Worm (Caenorhabditis elegans) whole organism, L2 larva: ENCODE measurements around the gene T22E5.6.

Experiments used
- ZK546.5 ChIP-seq: sonication (generic microtip); optimal IDR thresholded peaks from 2 replicates; lab custom pipeline; 2017; ENCODE audit warnings: missing biosample characterization, missing genetic modification characterization
- blmp-1 ChIP-seq: sonication (generic microtip); optimal IDR thresholded peaks from 2 replicates; lab custom pipeline; 2017; ENCODE audit warnings: missing genetic modification characterization, mild to moderate bottlenecking, missing compliant biosample characterization, antibody characterized with exemption, moderate library complexity; ENCODE audit not compliant: insufficient read depth
- lin-13 ChIP-seq: fragments of 150-350 bp; optimal IDR thresholded peaks from 2 replicates; lab custom pipeline; 2014; ENCODE audit warnings: missing biosample characterization, missing genetic modification reagents, missing genetic modification characterization
- lsy-2 ChIP-seq, 2 experiments: fragments of 150-350 bp in 1 of 2; sonication (generic microtip) in 1 of 2; optimal IDR thresholded peaks; 2 replicates each; lab custom pipeline; 2014 to 2017; ENCODE audit warnings: missing biosample characterization in 2 of 2, missing genetic modification characterization in 2 of 2
- nhr-11 ChIP-seq: fragments of 150-350 bp; optimal IDR thresholded peaks from 2 replicates; lab custom pipeline; 2014; ENCODE audit warnings: missing biosample characterization, missing genetic modification characterization
- nhr-25 ChIP-seq: fragments of 150-350 bp; sonication (generic microtip); optimal IDR thresholded peaks from 3 replicates; lab custom pipeline; 2014; ENCODE audit warnings: missing biosample characterization, missing genetic modification characterization
- snpc-4 ChIP-seq: fragments of 150-350 bp; optimal IDR thresholded peaks from 2 replicates; lab custom pipeline; 2014; ENCODE audit warnings: missing biosample characterization, missing genetic modification characterization
- zag-1 ChIP-seq: fragments of 150-350 bp; optimal IDR thresholded peaks from 2 replicates; lab custom pipeline; 2014; ENCODE audit warnings: missing biosample characterization, missing genetic modification characterization
- ztf-1 ChIP-seq: fragments of 200-800 bp; sonication (Bioruptor generic); conservative IDR thresholded peaks from 2 replicates; pipeline ENCODE4 v1.3.6; 2022; ENCODE audit warnings: missing genetic modification characterization, missing compliant biosample characterization

DNA sequence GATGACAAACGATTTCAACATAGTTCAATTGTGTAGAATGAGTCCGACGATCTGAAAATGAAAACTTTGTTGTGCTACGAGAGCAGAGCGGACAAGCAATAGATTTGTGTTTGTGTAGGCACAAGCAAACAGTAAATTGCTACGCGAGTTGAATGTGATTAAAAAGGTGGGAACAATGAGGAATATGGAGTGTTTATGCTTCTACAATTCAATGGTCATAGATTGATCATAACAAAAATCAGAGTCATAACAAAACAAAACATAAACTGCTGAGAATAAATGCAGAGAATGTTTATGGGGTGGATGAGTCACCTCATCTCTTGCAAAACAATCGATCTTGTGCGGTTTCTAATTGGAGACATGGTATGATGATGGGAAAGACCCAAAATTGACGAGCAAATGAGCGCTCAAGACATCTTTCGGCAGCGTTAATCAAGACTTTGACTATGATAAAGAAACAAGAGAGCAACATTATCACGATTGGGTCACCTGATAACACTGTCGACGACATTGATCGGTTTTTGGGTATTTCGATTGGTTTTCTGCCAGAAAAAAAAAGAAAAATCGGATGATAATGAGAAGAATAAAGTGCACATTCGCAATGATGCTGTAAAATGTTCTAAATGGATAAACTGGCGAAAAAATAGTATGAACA is 38.4 kb downstream of the T22E5.6 start, which contains the start of gene lmp-1:
- TF ChIP-seq nhr-25 (tag; lab: Kevin White, UChicago) (no peak), blmp-1 (no peak), zag-1 (tag; lab: Kevin White, UChicago) (no peak), lin-13 (GFP tag; lab: Kevin White, UChicago) (no peak), snpc-4 (tag; lab: Kevin White, UChicago) (no peak), ztf-1 (GFP tag; lab: Robert Waterston, UW) (no peak), nhr-11 (tag; lab: Kevin White, UChicago) (no peak), lsy-2 (tag; optimal IDR thresholded peaks at IDR 0.05; lab: Kevin White, UChicago) (no peak), ZK546.5 (tag; lab: Kevin White, UChicago) (no peak)
